Worm (Caenorhabditis elegans) whole organism, L3 larva: ENCODE measurements around the gene F56C3.10.

ENCODE experiments used
- R02D3.7 ChIP-seq: fragments of 150-350 bp; optimal IDR thresholded peaks from 2 replicates; lab custom pipeline; 2014; ENCODE audit warnings: missing biosample characterization, missing genetic modification characterization
- ZK546.5 ChIP-seq: sonication (generic microtip); optimal IDR thresholded peaks from 2 replicates; lab custom pipeline; 2017; ENCODE audit warnings: missing biosample characterization, missing genetic modification characterization
- aly-2 ChIP-seq: fragments of 150-350 bp; optimal IDR thresholded peaks from 2 replicates; lab custom pipeline; 2014; ENCODE audit warnings: missing biosample characterization, missing genetic modification characterization
- ama-1 ChIP-seq: fragments of 150-350 bp; optimal IDR thresholded peaks from 2 replicates; lab custom pipeline; 2018
- ceh-16 ChIP-seq: sonication (generic microtip); optimal IDR thresholded peaks from 2 replicates; lab custom pipeline; 2017; ENCODE audit warnings: missing biosample characterization, missing genetic modification characterization
- ceh-9 ChIP-seq: sonication (generic microtip); optimal IDR thresholded peaks from 2 replicates; lab custom pipeline; 2018; ENCODE audit warnings: missing biosample characterization, missing genetic modification characterization
- daf-12 ChIP-seq: fragments of 150-350 bp; optimal IDR thresholded peaks from 2 replicates; lab custom pipeline; 2014; ENCODE audit warnings: missing biosample characterization, missing genetic modification reagents, missing genetic modification characterization
- egl-27 ChIP-seq: sonication (generic microtip); optimal IDR thresholded peaks from 4 replicates; lab custom pipeline; 2017; ENCODE audit warnings: missing biosample characterization, missing genetic modification reagents, missing genetic modification characterization
- elt-2 ChIP-seq: sonication (generic microtip); optimal IDR thresholded peaks from 2 replicates; lab custom pipeline; 2016; ENCODE audit warnings: missing genetic modification reagents, mild to moderate bottlenecking, missing genetic modification characterization, missing compliant biosample characterization
- elt-3 ChIP-seq, 3 experiments: fragments of 150-350 bp in 1 of 3; sonication (generic microtip) in 2 of 3; optimal IDR thresholded peaks; 2 replicates in 2 of 3; 4 replicates in 1 of 3; lab custom pipeline; 2014 to 2017; ENCODE audit warnings: missing biosample characterization in 3 of 3, missing genetic modification characterization in 3 of 3
- fos-1 ChIP-seq: fragments of 150-350 bp; optimal IDR thresholded peaks from 2 replicates; lab custom pipeline; 2014; ENCODE audit warnings: missing biosample characterization, missing genetic modification characterization
- hmg-11 ChIP-seq: sonication (generic microtip); optimal IDR thresholded peaks from 2 replicates; lab custom pipeline; 2016; ENCODE audit warnings: missing genetic modification characterization, missing compliant biosample characterization
- jun-1 ChIP-seq: fragments of 150-350 bp; optimal IDR thresholded peaks from 2 replicates; lab custom pipeline; 2014; ENCODE audit warnings: missing biosample characterization, missing genetic modification reagents, missing genetic modification characterization
- lin-15B ChIP-seq: fragments of 150-350 bp; optimal IDR thresholded peaks from 2 replicates; lab custom pipeline; 2014; ENCODE audit warnings: missing biosample characterization, missing genetic modification characterization
- lin-39 ChIP-seq: fragments of 150-350 bp; optimal IDR thresholded peaks from 2 replicates; lab custom pipeline; 2018; ENCODE audit warnings: missing biosample characterization, missing genetic modification reagents, missing genetic modification characterization
- mdl-1 ChIP-seq: fragments of 150-350 bp; optimal IDR thresholded peaks from 2 replicates; lab custom pipeline; 2014; ENCODE audit warnings: missing biosample characterization, missing genetic modification characterization
- mml-1 ChIP-seq: fragments of 150-350 bp; sonication (generic microtip); optimal IDR thresholded peaks from 3 replicates; lab custom pipeline; 2014; ENCODE audit warnings: missing biosample characterization, missing genetic modification characterization
- nfya-1 ChIP-seq: sonication (generic microtip); optimal IDR thresholded peaks from 2 replicates; lab custom pipeline; 2017; ENCODE audit warnings: missing genetic modification characterization, mild to moderate bottlenecking, missing compliant biosample characterization, antibody characterized with exemption, moderate library complexity; ENCODE audit not compliant: insufficient read depth
- nhr-237 ChIP-seq: fragments of 150-350 bp; optimal IDR thresholded peaks from 2 replicates; lab custom pipeline; 2014; ENCODE audit warnings: missing biosample characterization, missing genetic modification characterization
- nhr-43 ChIP-seq: sonication (generic microtip); optimal IDR thresholded peaks from 2 replicates; lab custom pipeline; 2016; ENCODE audit warnings: mild to moderate bottlenecking, missing genetic modification characterization, missing compliant biosample characterization; ENCODE audit not compliant: poor library complexity, severe bottlenecking
- nhr-67 ChIP-seq: fragments of 150-350 bp; optimal IDR thresholded peaks from 2 replicates; lab custom pipeline; 2014; ENCODE audit warnings: missing biosample characterization, missing genetic modification characterization
- nhr-77 ChIP-seq: fragments of 150-350 bp; optimal IDR thresholded peaks from 2 replicates; lab custom pipeline; 2014; ENCODE audit warnings: missing biosample characterization, missing genetic modification characterization
- pha-4 ChIP-seq: fragments of 150-350 bp; optimal IDR thresholded peaks from 2 replicates; lab custom pipeline; 2014; ENCODE audit warnings: missing biosample characterization, missing genetic modification reagents, missing genetic modification characterization
- pqm-1 ChIP-seq: fragments of 150-350 bp; optimal IDR thresholded peaks from 2 replicates; lab custom pipeline; 2017; ENCODE audit warnings: missing biosample characterization, missing genetic modification characterization, inconsistent platforms
- sea-2 ChIP-seq: fragments of 150-350 bp; sonication (generic microtip); optimal IDR thresholded peaks from 4 replicates; lab custom pipeline; 2014; ENCODE audit warnings: missing biosample characterization, missing genetic modification reagents, missing genetic modification characterization
- skn-1 ChIP-seq: fragments of 150-350 bp; optimal IDR thresholded peaks from 2 replicates; lab custom pipeline; 2014; ENCODE audit warnings: missing biosample characterization, missing genetic modification characterization
- snpc-4 ChIP-seq: fragments of 150-350 bp; optimal IDR thresholded peaks from 2 replicates; lab custom pipeline; 2014; ENCODE audit warnings: missing biosample characterization, missing genetic modification characterization
- tbx-2 ChIP-seq: sonication (generic microtip); optimal IDR thresholded peaks from 2 replicates; lab custom pipeline; 2016; ENCODE audit warnings: mild to moderate bottlenecking, missing genetic modification characterization, missing compliant biosample characterization
- unc-39 ChIP-seq: sonication (generic microtip); optimal IDR thresholded peaks from 4 replicates; lab custom pipeline; 2017; ENCODE audit warnings: missing biosample characterization, missing genetic modification characterization
- zag-1 ChIP-seq: fragments of 150-350 bp; optimal IDR thresholded peaks from 2 replicates; lab custom pipeline; 2014; ENCODE audit warnings: missing biosample characterization, missing genetic modification characterization
- ztf-11 ChIP-seq: fragments of 150-350 bp; optimal IDR thresholded peaks from 2 replicates; lab custom pipeline; 2014; ENCODE audit warnings: missing biosample characterization, missing genetic modification characterization

The F56C3.10 gene

ce11 chrX:1419163-1419696, 37.8 kb upstream of the F56C3.10 start, which contains the start of gene F19G12.9:
Gene F19G12.9, plus strand, starts transcription at chrX:1419213.
- no peak for TF ChIP-seq pqm-1
- TF ChIP-seq pha-4 (tag; lab: Kevin White, UChicago), result peak; percentile 14
- TF ChIP-seq fos-1, result no peak
- no peak for TF ChIP-seq hmg-11 (tag; lab: Kevin White, UChicago)
- TF ChIP-seq jun-1 (tag; lab: Kevin White, UChicago), result no peak
- TF ChIP-seq skn-1 (tag; lab: Kevin White, UChicago), result peak; percentile 92
- TF ChIP-seq daf-12 (tag; lab: Kevin White, UChicago), result no peak
- peak; percentile 43 for TF ChIP-seq elt-2 (tag; lab: Kevin White, UChicago)
- TF ChIP-seq unc-39 (tag; lab: Kevin White, UChicago), result no peak
- no peak for TF ChIP-seq ztf-11 (tag; lab: Kevin White, UChicago)
- TF ChIP-seq ama-1 (lab: Kevin White, UChicago), result no peak
- TF ChIP-seq lin-39 (tag; lab: Kevin White, UChicago), result no peak
- no peak for TF ChIP-seq sea-2 (GFP tag; lab: Kevin White, UChicago)
- no peak for TF ChIP-seq lin-15B (tag; lab: Kevin White, UChicago)
- TF ChIP-seq, all 47 proteins: peak for 3

ce11 chrX:1416776-1417354, 35.4 kb upstream of the F56C3.10 start, which contains the start of the genes F19G12.4 and F19G12.8:
Gene F19G12.4, plus strand, starts transcription at chrX:1417304.
Gene F19G12.8, plus strand, starts transcription at chrX:1417320.
- TF ChIP-seq sea-2 (GFP tag; lab: Kevin White, UChicago) (no peak), skn-1 (tag; lab: Kevin White, UChicago) (peak; percentile 54), jun-1 (tag; lab: Kevin White, UChicago) (no peak), R02D3.7 (no peak), ceh-9 (tag; lab: Kevin White, UChicago) (no peak), elt-2 (tag; lab: Kevin White, UChicago) (peak; percentile 62), pqm-1 (peak; percentile 38), fos-1 (no peak)

- no peak for TF ChIP-seq nhr-77
- TF ChIP-seq tbx-2 (tag; lab: Kevin White, UChicago), result no peak
- no peak for TF ChIP-seq daf-12 (tag; lab: Kevin White, UChicago)
- TF ChIP-seq R02D3.7, result no peak
- TF ChIP-seq nhr-43 (tag; lab: Kevin White, UChicago), result no peak
- no peak for TF ChIP-seq mml-1 (tag; lab: Kevin White, UChicago)
- TF ChIP-seq snpc-4 (tag; lab: Kevin White, UChicago), result no peak
- no peak for TF ChIP-seq hmg-11 (tag; lab: Kevin White, UChicago)
- no peak for TF ChIP-seq fos-1
- TF ChIP-seq ZK546.5 (tag; lab: Kevin White, UChicago), result no peak
- no peak for TF ChIP-seq ceh-16 (tag; lab: Kevin White, UChicago)
- no peak for TF ChIP-seq sea-2 (GFP tag; lab: Kevin White, UChicago)
- no peak for TF ChIP-seq nhr-237 (tag; lab: Kevin White, UChicago)
- TF ChIP-seq nhr-67 (tag; lab: Kevin White, UChicago), result no peak
- TF ChIP-seq elt-3 (tag; optimal IDR thresholded peaks at IDR 0.05; lab: Kevin White, UChicago), result no peak
- no peak for TF ChIP-seq pha-4 (tag; lab: Kevin White, UChicago)
- no peak for TF ChIP-seq zag-1
Observed at ce11 chrX:1412844-1413243, 31.4 kb upstream of the F56C3.10 start, which contains the start of gene srh-19. Gene srh-19, plus strand, starts transcription at chrX:1413144.

- no peak for TF ChIP-seq jun-1 (tag; lab: Kevin White, UChicago)
Observed at ce11 chrX:1410552-1410951, 29.1 kb upstream of the F56C3.10 start, which contains the start of gene abu-2. Gene abu-2, minus strand, starts transcription at chrX:1410652.

- TF ChIP-seq mml-1 (tag; lab: Kevin White, UChicago), result no peak
- TF ChIP-seq egl-27 (tag; lab: Kevin White, UChicago), result no peak
- no peak for TF ChIP-seq nfya-1 (tag; lab: Kevin White, UChicago)
- TF ChIP-seq sea-2 (GFP tag; lab: Kevin White, UChicago), result no peak
- TF ChIP-seq mdl-1 (tag; lab: Kevin White, UChicago), result no peak
- no peak for TF ChIP-seq nhr-77
- no peak for TF ChIP-seq aly-2 (tag; lab: Kevin White, UChicago)
Observed at ce11 chrX:1409224-1409623, 27.8 kb upstream of the F56C3.10 start.
